Fruit fly (Drosophila melanogaster) whole organism, embryonic: ENCODE data around the gene lbl.

ENCODE experiments used
- CG12769 ChIP-seq: fragments of 200-800 bp; sonication (Bioruptor generic); optimal IDR thresholded peaks from 2 replicates; lab custom pipeline; 2019; ENCODE audit warnings: missing biosample characterization, mild to moderate bottlenecking, missing genetic modification characterization, moderate library complexity
- CG6854 ChIP-seq: fragments of 200-800 bp; sonication (Bioruptor generic); optimal IDR thresholded peaks from 3 replicates; lab custom pipeline; 2017; ENCODE audit warnings: missing biosample characterization, mild to moderate bottlenecking, missing genetic modification characterization
- Ets65A ChIP-seq: fragments of 200-800 bp; sonication (Bioruptor generic); peaks from one replicate; lab custom pipeline; 2016; ENCODE audit warnings: missing biosample characterization, missing genetic modification characterization
- Gug ChIP-seq: fragments of 200-800 bp; sonication (Bioruptor generic); IDR thresholded peaks from 4 replicates; pipeline ENCODE4 v1.3.6; 2022; ENCODE audit warnings: missing biosample characterization, missing genetic modification characterization
- Hand ChIP-seq: fragments of 200-800 bp; sonication (Bioruptor generic); optimal IDR thresholded peaks from 2 replicates; lab custom pipeline; 2017; ENCODE audit warnings: mild to moderate bottlenecking, missing biosample characterization, missing genetic modification reagents, missing genetic modification characterization
- Hr3 ChIP-seq: fragments of 200-800 bp; sonication (Bioruptor generic); optimal IDR thresholded peaks from 3 replicates; lab custom pipeline; 2016; ENCODE audit warnings: missing biosample characterization, missing genetic modification characterization
- NFAT ChIP-seq: fragments of 200-800 bp; sonication (Bioruptor generic); IDR thresholded peaks from 2 replicates; pipeline ENCODE4 v1.3.6; 2022; ENCODE audit warnings: missing biosample characterization, missing genetic modification characterization
- bowl ChIP-seq: fragments of 200-800 bp; sonication (Bioruptor generic); IDR thresholded peaks from 2 replicates; pipeline ENCODE4 v1.3.6; 2022; ENCODE audit warnings: missing biosample characterization, missing genetic modification characterization
- crol ChIP-seq: fragments of 200-800 bp; sonication (Bioruptor generic); IDR thresholded peaks from 2 replicates; pipeline ENCODE4 v1.3.6; 2022; ENCODE audit warnings: missing biosample characterization, missing genetic modification characterization
- eyg ChIP-seq: fragments of 200-800 bp; sonication (Bioruptor generic); optimal IDR thresholded peaks from 3 replicates; lab custom pipeline; 2016; ENCODE audit warnings: missing biosample characterization, missing genetic modification characterization
- sens ChIP-seq: fragments of 200-800 bp; sonication (Bioruptor generic); peaks from one replicate; lab custom pipeline; 2016; ENCODE audit warnings: missing biosample characterization, missing genetic modification characterization

DNA sequence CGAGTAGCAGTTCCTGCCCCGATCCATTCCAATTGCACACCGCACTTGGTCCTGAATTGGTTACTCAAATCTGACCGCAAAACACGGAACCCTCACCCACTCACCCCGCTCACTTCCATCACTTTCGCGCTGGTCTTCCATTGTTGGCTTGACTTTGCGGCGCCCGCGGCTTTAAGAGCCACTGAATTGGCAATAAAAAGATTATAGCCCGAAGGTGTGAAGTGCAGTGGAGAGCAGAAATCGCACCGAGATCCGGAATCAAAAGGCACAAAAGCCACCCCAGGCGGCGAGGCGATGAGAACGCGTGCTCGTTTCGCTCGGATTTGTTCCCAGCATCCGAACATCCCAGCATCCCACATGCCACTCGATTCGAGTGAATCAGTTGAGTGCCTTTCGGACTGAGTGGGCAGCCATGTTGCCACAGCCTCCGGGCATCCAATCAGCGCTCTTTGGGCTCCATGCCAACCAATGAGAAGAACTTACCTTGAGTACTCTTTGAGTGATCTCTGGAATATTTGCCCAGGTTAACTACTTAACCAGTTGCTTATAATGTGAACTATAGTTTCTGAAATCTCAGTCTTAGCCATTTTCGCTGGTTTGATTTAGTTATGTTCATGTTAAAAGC lies 46.5 kb downstream of the lbl start:
- TF ChIP-seq sens (no peak), Gug (GFP tag; lab: Robert Waterston, UW) (no peak), NFAT (GFP tag; lab: Robert Waterston, UW) (no peak), Ets65A (no peak), bowl (no peak), CG6854 (GFP tag; lab: Kevin White, UChicago) (no peak), CG12769 (tag; lab: Kevin White, UChicago) (no peak), Hand (GFP tag; lab: Kevin White, UChicago) (no peak), crol (GFP tag; lab: Robert Waterston, UW) (0 out of 2 replicates have a peak, but pooled peaks have one; percentile 36), eyg (GFP tag; lab: Kevin White, UChicago) (no peak), Hr3 (no peak)
